Worm (Caenorhabditis elegans) whole organism, L1 larva: ENCODE measurements around the gene F11D5.5.

Source experiments
- alr-1 ChIP-seq: fragments of 200-800 bp; sonication (Bioruptor generic); optimal IDR thresholded peaks from 2 replicates; lab custom pipeline; 2018; ENCODE audit warnings: borderline replicate concordance, mild to moderate bottlenecking, missing genetic modification characterization, missing compliant biosample characterization
- ceh-82 ChIP-seq, 3 experiments: fragments of 150-350 bp in 1 of 3; sonication (generic microtip) in 2 of 3; optimal IDR thresholded peaks; 2 replicates each; lab custom pipeline; 2014 to 2017; ENCODE audit warnings: missing biosample characterization in 3 of 3, missing genetic modification characterization in 3 of 3
- ces-1 ChIP-seq: fragments of 150-350 bp; optimal IDR thresholded peaks from 2 replicates; lab custom pipeline; 2014; ENCODE audit warnings: missing biosample characterization, missing genetic modification reagents, missing genetic modification characterization
- fkh-10 ChIP-seq: sonication (generic microtip); optimal IDR thresholded peaks from 2 replicates; lab custom pipeline; 2017; ENCODE audit warnings: missing biosample characterization, missing genetic modification reagents, missing genetic modification characterization
- hlh-4 ChIP-seq: sonication (generic microtip); optimal IDR thresholded peaks from 2 replicates; lab custom pipeline; 2016; ENCODE audit warnings: mild to moderate bottlenecking, missing genetic modification characterization, missing compliant biosample characterization
- lin-39 ChIP-seq: fragments of 150-350 bp; optimal IDR thresholded peaks from 2 replicates; lab custom pipeline; 2014; ENCODE audit warnings: missing biosample characterization, missing genetic modification reagents, missing genetic modification characterization
- nhr-237 ChIP-seq: fragments of 150-350 bp; optimal IDR thresholded peaks from 2 replicates; lab custom pipeline; 2014; ENCODE audit warnings: missing biosample characterization, missing genetic modification characterization
- skn-1 ChIP-seq: fragments of 150-350 bp; optimal IDR thresholded peaks from 2 replicates; lab custom pipeline; 2014; ENCODE audit warnings: missing biosample characterization, missing genetic modification characterization
- unc-62 ChIP-seq: fragments of 150-350 bp; optimal IDR thresholded peaks from 2 replicates; lab custom pipeline; 2014; ENCODE audit warnings: missing biosample characterization, missing genetic modification reagents, missing genetic modification characterization

- TF ChIP-seq unc-62 (GFP tag; lab: Kevin White, UChicago) (no peak), ces-1 (no peak), lin-39 (tag; lab: Kevin White, UChicago) (no peak), hlh-4 (tag; lab: Kevin White, UChicago) (no peak), alr-1 (tag; lab: Kevin White, UChicago) (no peak), nhr-237 (tag; lab: Kevin White, UChicago) (no peak), fkh-10 (no peak), ceh-82 (tag; optimal IDR thresholded peaks at IDR 0.05; lab: Kevin White, UChicago) (no peak), skn-1 (no peak)
Measured at ce11 chrX:3271673-3272072, 30.2 kb upstream of the F11D5.5 start, which contains the start of gene K09C4.9.
